Fruit fly (Drosophila melanogaster): Measurements from ENCODE around the gene CG9297.

CG9297 gene

DNA sequence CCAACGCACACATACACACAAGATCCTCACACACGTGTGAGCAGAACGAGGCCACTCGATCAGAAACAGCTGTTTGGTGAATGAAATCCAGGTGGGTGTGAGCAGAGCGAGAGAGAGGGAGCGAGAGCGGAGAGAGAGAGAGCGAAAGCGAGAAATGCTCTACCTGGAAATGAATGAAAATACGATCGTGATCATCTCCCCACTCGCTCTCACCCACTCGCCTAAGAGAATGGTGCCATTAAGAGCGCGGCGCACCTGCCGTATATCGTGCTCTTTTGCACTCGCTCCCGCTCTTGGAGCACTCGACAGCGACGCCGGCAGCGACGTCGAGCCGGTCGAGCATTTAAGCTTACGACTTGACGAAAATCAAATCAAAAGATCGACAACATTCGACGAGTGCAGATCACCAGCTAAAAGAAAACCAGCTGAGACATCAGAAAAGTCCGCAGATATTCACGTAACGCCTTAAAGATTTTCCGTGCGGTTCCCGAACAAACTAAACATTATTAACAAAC, 41.5 kb downstream of the CG9297 start, which contains the start of the genes tal-1A, tal-2A, tal-3A and tal-AA:
tal-1A (plus strand) TSS at position 374 of the 515 bp plus-strand sequence.
tal-2A (plus strand) TSS at position 374 of the 515 bp plus-strand sequence.
tal-3A (plus strand) TSS at position 374 of the 515 bp plus-strand sequence.
tal-AA (plus strand) TSS at position 374 of the 515 bp plus-strand sequence.
- TF ChIP-seq pan (optimal IDR thresholded peaks at IDR 0.05) (no peak), usp (GFP tag; optimal IDR thresholded peaks at IDR 0.05) (no peak), psq (optimal IDR thresholded peaks at IDR 0.05) (no peak), EcR (GFP tag; optimal IDR thresholded peaks at IDR 0.05) (peak in 1 of 2 experiments; percentile 20), Dll (optimal IDR thresholded peaks at IDR 0.05) (peak; percentile 94), CG8478 (optimal IDR thresholded peaks at IDR 0.05) (peak; percentile 11)

- TF ChIP-seq CG8478 (optimal IDR thresholded peaks at IDR 0.05), result no peak
- TF ChIP-seq usp (GFP tag; optimal IDR thresholded peaks at IDR 0.05), result no peak
- peak in 1 of 2 experiments; percentile 46 for TF ChIP-seq EcR (GFP tag; optimal IDR thresholded peaks at IDR 0.05)
- peak; percentile 26 for TF ChIP-seq Dll (optimal IDR thresholded peaks at IDR 0.05)
These were observed 43.7 kb downstream of the CG9297 start for dm6 chr3R:13815022-13815440.

dm6 chr3R:13815566-13816374, 44.5 kb downstream of the CG9297 start:
- TF ChIP-seq usp (GFP tag; optimal IDR thresholded peaks at IDR 0.05) (no peak), Dll (optimal IDR thresholded peaks at IDR 0.05) (no peak), pan (optimal IDR thresholded peaks at IDR 0.05) (peak; percentile 50)

- no peak for TF ChIP-seq usp (GFP tag; optimal IDR thresholded peaks at IDR 0.05)
- TF ChIP-seq pan (optimal IDR thresholded peaks at IDR 0.05), result no peak
- no peak for TF ChIP-seq CG8478 (optimal IDR thresholded peaks at IDR 0.05)
- TF ChIP-seq EcR (GFP tag; optimal IDR thresholded peaks at IDR 0.05), result no peak
- TF ChIP-seq Dll (optimal IDR thresholded peaks at IDR 0.05), result no peak
- TF ChIP-seq psq (optimal IDR thresholded peaks at IDR 0.05), result no peak
These were observed 45.0 kb downstream of the CG9297 start for dm6 chr3R:13816375-13816711.

DNA sequence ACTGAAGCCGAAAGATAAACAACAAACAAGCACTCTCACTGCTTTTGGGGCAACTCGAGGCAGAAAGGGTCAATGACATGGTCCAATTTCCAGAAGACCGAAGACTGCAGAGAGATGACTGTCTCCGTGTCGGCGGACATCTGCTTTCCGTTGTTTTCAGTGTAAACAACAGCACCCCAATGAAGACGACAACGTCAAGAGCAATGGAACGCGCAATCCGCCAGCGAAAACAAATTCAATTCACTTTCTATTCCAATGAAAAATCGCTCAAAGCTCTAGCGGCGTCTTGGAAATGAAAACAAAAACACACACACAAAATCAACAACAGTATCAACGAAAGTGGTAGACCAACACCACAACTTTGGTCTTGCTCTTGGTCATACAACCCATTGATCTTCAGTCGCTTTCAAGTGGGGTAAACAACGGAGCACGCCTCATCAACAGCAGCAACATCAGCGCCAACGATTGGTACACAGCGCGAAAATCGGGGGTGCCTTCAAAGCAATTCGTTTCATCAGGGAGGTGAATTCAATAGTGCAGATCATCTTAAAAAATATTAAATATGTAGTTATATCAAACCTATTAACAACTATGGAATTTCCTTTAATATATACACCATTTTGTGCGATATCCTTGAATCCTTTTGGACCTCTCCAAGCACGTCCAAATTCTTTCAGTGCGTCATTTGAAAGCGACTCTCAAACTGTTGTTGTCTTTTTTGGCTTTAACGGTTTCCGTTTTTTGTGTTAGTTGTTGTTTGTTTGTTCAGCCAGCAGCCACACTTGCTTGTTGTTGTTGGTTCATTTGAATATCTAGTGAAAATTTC, 46.4 kb downstream of the CG9297 start:
- TF ChIP-seq EcR (GFP tag; optimal IDR thresholded peaks at IDR 0.05), result peak in 1 of 2 experiments; percentile 28
- TF ChIP-seq psq (optimal IDR thresholded peaks at IDR 0.05), result no peak
- TF ChIP-seq CG8478 (optimal IDR thresholded peaks at IDR 0.05), result no peak
- no peak for TF ChIP-seq usp (GFP tag; optimal IDR thresholded peaks at IDR 0.05)

dm6 chr3R:13819037-13819436, 47.7 kb downstream of the CG9297 start:
- TF ChIP-seq usp (GFP tag; optimal IDR thresholded peaks at IDR 0.05) (no peak), Dll (optimal IDR thresholded peaks at IDR 0.05) (no peak), EcR (GFP tag; optimal IDR thresholded peaks at IDR 0.05) (no peak), psq (optimal IDR thresholded peaks at IDR 0.05) (no peak), CG8478 (optimal IDR thresholded peaks at IDR 0.05) (no peak), pan (optimal IDR thresholded peaks at IDR 0.05) (no peak)

dm6 chr3R:13820483-13820882, 49.2 kb downstream of the CG9297 start:
- TF ChIP-seq EcR (GFP tag; optimal IDR thresholded peaks at IDR 0.05), result peak in 1 of 2 experiments; percentile 10
- no peak for TF ChIP-seq CG8478 (optimal IDR thresholded peaks at IDR 0.05)

DNA sequence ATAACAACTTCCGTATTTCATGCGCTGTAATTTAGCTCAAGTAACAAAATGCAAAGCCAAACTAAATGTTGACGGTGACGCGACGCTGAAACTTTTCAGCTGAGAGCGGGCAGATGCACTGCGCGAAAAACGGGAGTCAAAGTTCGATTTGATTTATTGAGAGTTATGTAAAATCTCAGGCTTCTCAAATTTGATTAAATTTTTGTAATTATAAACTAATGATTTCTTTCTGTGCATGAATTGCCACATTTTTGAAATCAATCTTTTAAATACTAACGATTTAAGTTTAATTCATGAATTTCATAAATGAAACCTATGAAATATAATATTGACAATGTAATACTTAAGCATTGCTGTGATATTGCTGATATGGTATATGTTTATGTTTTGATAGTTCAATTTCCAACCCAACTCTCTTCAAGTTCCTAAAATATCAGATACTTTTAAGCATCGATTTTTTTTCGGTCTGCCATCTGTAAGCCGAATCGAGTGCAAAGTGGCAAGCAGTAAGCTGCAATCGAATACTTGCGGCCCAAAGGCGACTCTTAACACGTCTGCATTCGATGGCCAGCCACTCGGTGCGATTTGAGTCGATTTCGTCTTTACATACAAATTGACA, 51.4 kb downstream of the CG9297 start:
- TF ChIP-seq Dll (optimal IDR thresholded peaks at IDR 0.05) (no peak), usp (GFP tag; optimal IDR thresholded peaks at IDR 0.05) (no peak), EcR (GFP tag; optimal IDR thresholded peaks at IDR 0.05) (no peak), psq (optimal IDR thresholded peaks at IDR 0.05) (no peak), pan (optimal IDR thresholded peaks at IDR 0.05) (no peak), CG8478 (optimal IDR thresholded peaks at IDR 0.05) (no peak)

DNA sequence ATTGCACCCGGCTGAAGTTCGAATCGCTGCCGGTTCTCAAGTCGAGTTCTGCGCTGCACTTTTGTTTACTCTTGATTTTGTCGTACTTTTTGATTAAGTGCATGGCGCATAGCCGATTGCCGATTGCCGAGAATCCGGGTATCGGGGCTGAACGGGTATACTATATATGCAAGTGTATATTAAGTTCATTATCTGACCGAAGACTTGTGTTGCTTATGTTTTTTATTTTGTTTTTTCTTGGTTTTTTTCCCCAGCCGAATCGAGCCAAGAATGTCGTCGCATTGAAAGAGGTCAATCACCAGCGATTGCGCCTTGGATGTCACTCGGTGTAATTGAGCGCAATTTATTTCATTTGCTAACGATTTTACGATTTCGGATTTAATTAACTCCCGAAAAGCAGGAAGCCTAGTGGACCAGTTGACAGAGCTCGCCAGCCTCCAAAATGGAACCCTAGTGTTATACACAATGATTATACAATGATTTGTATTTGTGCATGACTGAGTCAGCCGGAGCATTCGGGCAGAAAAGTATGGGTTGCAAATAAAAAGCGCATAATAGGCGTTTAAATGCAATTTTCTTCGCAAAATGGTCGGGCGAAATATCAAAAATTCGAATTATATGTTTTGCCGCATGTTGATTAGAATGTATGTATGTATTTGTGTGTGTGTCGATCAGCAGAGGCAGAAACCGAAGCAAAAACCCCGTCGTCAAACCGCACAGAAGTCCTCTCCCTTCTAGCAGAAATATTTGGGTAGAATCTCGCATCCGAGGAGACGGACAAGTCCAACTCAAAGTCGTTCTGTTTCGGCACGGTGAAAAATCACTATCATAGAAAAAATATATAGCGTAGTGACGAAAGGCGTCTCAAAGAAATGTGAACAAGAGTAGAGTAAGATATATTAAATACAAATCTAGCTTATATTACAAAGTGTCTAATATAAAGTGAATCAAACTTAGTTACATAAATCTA, 56.9 kb downstream of the CG9297 start, which contains the start of gene Mst87F:
Mst87F (minus strand) TSS at position 56 of the 970 bp plus-strand sequence.
- TF ChIP-seq EcR (GFP tag; optimal IDR thresholded peaks at IDR 0.05) (peak in 1 of 2 experiments; percentile 4), pan (optimal IDR thresholded peaks at IDR 0.05) (no peak)

All from whole organism.